Worm (Caenorhabditis elegans): ENCODE results near the gene Y39A3B.1.

- TF ChIP-seq unc-98 (GFP tag; IDR thresholded peaks at IDR 0.05) = no peak
- TF ChIP-seq elt-3 (tag; optimal IDR thresholded peaks at IDR 0.05) = no peak
- no peak for TF ChIP-seq nhr-84 (tag; optimal IDR thresholded peaks at IDR 0.05)
- TF ChIP-seq blmp-1 (tag; optimal IDR thresholded peaks at IDR 0.05) = no peak
- TF ChIP-seq skn-1 (tag; optimal IDR thresholded peaks at IDR 0.05) = no peak
- no peak for TF ChIP-seq pqm-1 (tag; optimal IDR thresholded peaks at IDR 0.05)
- no peak for TF ChIP-seq ama-1 (optimal IDR thresholded peaks at IDR 0.05)
- TF ChIP-seq mep-1 (tag; optimal IDR thresholded peaks at IDR 0.05) = no peak
- TF ChIP-seq unc-130 (tag; optimal IDR thresholded peaks at IDR 0.05) = no peak
- no peak for TF ChIP-seq nhr-12 (tag; optimal IDR thresholded peaks at IDR 0.05)
Observed at ce11 chrIII:1975992-1976391, 29.8 kb upstream of the Y39A3B.1 start.
